Fruit fly (Drosophila melanogaster) whole organism, embryonic: ENCODE results near the gene CG7006.

Experiments
- Atf-2 ChIP-seq: fragments of 200-800 bp; sonication (Bioruptor generic); optimal IDR thresholded peaks from 2 replicates; lab custom pipeline; 2016; ENCODE audit warnings: missing biosample characterization, missing genetic modification characterization
- CG15601 ChIP-seq: fragments of 200-800 bp; sonication (Bioruptor generic); optimal IDR thresholded peaks from 3 replicates; lab custom pipeline; 2019; ENCODE audit warnings: missing biosample characterization, mild to moderate bottlenecking, missing genetic modification characterization, moderate library complexity
- CG16813 ChIP-seq: fragments of 200-800 bp; sonication (Bioruptor generic); IDR thresholded peaks from 3 replicates; pipeline ENCODE4 v1.3.6; 2022; ENCODE audit warnings: missing biosample characterization, missing genetic modification characterization; ENCODE audit not compliant: partially characterized antibody
- ase ChIP-seq: fragments of 200-800 bp; sonication (Bioruptor generic); IDR thresholded peaks from 3 replicates; pipeline ENCODE4 v1.3.6; 2022; ENCODE audit warnings: missing biosample characterization, missing genetic modification characterization
- so ChIP-seq: fragments of 200-800 bp; sonication (Bioruptor generic); IDR thresholded peaks from 3 replicates; pipeline ENCODE4 v1.3.6; 2022; ENCODE audit warnings: missing biosample characterization, missing genetic modification characterization

CG7006 gene

DNA sequence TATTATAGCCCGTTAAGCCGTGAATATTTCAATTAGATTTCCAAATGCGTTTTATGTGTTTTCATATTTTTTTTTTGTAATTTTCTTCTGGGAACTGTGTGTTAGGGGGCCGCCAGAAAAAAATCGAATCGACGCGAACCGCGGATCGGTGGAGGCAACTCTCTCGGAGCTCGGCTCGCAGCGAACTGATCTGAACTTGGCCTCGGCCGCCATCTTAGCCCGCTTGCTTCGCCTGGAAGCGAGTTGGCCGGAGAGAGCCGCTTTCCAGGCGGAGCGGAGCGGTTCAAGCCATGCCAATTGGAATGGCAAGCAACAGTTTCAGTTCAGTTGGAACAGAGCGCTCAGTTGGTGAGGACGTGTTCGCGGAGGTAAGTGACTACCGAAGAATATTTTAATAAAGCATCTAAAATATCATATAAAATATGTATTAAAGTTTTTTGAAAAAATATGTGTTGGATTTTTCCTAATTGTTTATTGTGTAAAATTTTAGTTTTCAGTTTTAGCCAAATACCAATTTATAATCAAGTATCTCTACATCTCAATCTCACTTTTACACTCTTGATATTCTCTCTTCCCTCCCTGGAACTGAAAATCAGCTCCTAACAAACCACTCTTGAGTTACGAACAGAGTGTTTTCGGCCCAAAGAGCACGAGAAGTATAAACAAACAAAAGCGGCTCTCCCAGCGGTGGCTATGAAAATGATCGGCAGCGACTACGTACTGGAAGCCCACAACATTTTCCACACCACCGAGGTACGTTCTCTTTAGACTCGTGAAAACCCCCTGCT is 44.2 kb downstream of the CG7006 start, which contains the start of the genes CG31121 and CG11069 (continued):
- no peak for TF ChIP-seq Atf-2 (GFP tag; lab: Kevin White, UChicago)
- no peak for TF ChIP-seq ase (GFP tag; lab: Robert Waterston, UW)
- TF ChIP-seq so (GFP tag; lab: Robert Waterston, UW) = 0 out of 3 replicates have a peak, but pooled peaks have one; percentile 20
- TF ChIP-seq, all 482 proteins: peak for 41

DNA sequence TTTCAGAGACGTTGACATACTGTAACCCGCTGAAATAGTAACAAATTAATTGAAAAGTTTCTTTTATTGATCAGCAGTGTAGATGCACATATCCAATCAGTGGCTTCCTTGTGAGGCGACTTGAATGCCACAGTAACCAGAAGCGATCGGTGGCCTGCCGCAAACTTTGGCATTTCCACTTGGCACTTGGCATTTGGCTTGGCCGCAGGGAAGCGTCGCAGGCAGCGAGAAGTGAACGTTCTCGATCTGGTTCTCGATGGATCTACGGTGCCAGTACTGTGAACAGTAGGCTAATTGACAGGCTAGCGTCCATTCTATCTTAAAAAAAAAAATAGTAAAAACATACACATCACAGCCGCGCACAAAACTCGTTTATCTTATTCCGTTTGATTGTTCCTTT is 50.4 kb downstream of the CG7006 start, which contains the start of gene CG10845:
TSS of gene CG10845 (plus strand) at position 301 of the 400 bp plus-strand sequence.
- TF ChIP-seq CG15601 (tag; lab: Kevin White, UChicago) (no peak), CG16813 (GFP tag; lab: Robert Waterston, UW) (no peak)
